Worm (Caenorhabditis elegans) whole organism, L1 larva: ENCODE results near the gene F53A2.9.

Source experiments
- C04F5.9 ChIP-seq: sonication (generic microtip); optimal IDR thresholded peaks from 2 replicates; lab custom pipeline; 2016; ENCODE audit warnings: missing genetic modification characterization, missing compliant biosample characterization
- C16A3.4 ChIP-seq: fragments of 150-350 bp; optimal IDR thresholded peaks from 2 replicates; lab custom pipeline; 2014; ENCODE audit warnings: missing biosample characterization, missing genetic modification characterization
- F16B12.6 ChIP-seq: fragments of 150-350 bp; optimal IDR thresholded peaks from 2 replicates; lab custom pipeline; 2014; ENCODE audit warnings: missing biosample characterization, missing genetic modification characterization
- Y116A8C.19 ChIP-seq: sonication (generic microtip); optimal IDR thresholded peaks from 2 replicates; lab custom pipeline; 2016; ENCODE audit warnings: missing compliant biosample characterization, missing genetic modification characterization, borderline replicate concordance
- aha-1 ChIP-seq: fragments of 150-350 bp; optimal IDR thresholded peaks from 2 replicates; lab custom pipeline; 2014; ENCODE audit warnings: missing biosample characterization, missing genetic modification characterization
- aly-2 ChIP-seq: fragments of 150-350 bp; optimal IDR thresholded peaks from 2 replicates; lab custom pipeline; 2014; ENCODE audit warnings: missing biosample characterization, missing genetic modification characterization
- ama-1 ChIP-seq: fragments of 150-350 bp; optimal IDR thresholded peaks from 2 replicates; lab custom pipeline; 2014
- blmp-1 ChIP-seq: fragments of 150-350 bp; optimal IDR thresholded peaks from 2 replicates; lab custom pipeline; 2014; ENCODE audit warnings: missing biosample characterization, missing genetic modification characterization
- ceh-63 ChIP-seq: fragments of 200-800 bp; sonication (Bioruptor generic); optimal IDR thresholded peaks from 2 replicates; lab custom pipeline; 2018; ENCODE audit warnings: mild to moderate bottlenecking, missing genetic modification characterization, missing compliant biosample characterization
- ceh-90 ChIP-seq: sonication (generic microtip); optimal IDR thresholded peaks from 2 replicates; lab custom pipeline; 2016; ENCODE audit warnings: missing genetic modification characterization, missing compliant biosample characterization
- ces-1 ChIP-seq: fragments of 150-350 bp; optimal IDR thresholded peaks from 2 replicates; lab custom pipeline; 2014; ENCODE audit warnings: missing biosample characterization, missing genetic modification reagents, missing genetic modification characterization
- dpl-1 ChIP-seq, 3 experiments: fragments of 150-350 bp in 2 of 3; sonication (generic microtip) in 1 of 3; optimal IDR thresholded peaks; 2 replicates each; lab custom pipeline; 2014 to 2017; ENCODE audit warnings: missing biosample characterization in 3 of 3, missing genetic modification characterization in 3 of 3, missing genetic modification reagents in 3 of 3
- efl-1 ChIP-seq, 4 experiments: fragments of 150-350 bp; optimal IDR thresholded peaks in 3 of 4; peaks in 1 of 4; 1 replicate in 1 of 4; 2 replicates in 3 of 4; lab custom pipeline; 2014; ENCODE audit warnings: missing biosample characterization in 2 of 4, missing genetic modification characterization in 2 of 4, missing genetic modification reagents in 2 of 4
- egl-27 ChIP-seq, 2 experiments: fragments of 150-350 bp in 1 of 2; sonication (generic microtip); optimal IDR thresholded peaks; 3 replicates each; lab custom pipeline; 2017 to 2018; ENCODE audit warnings: missing biosample characterization in 2 of 2, missing genetic modification characterization in 2 of 2, missing genetic modification reagents in 2 of 2
- elt-2 ChIP-seq: sonication (generic microtip); optimal IDR thresholded peaks from 2 replicates; lab custom pipeline; 2016; ENCODE audit warnings: missing genetic modification characterization, mild to moderate bottlenecking, inconsistent platforms, missing compliant biosample characterization, missing genetic modification reagents
- fkh-10 ChIP-seq: sonication (generic microtip); optimal IDR thresholded peaks from 2 replicates; lab custom pipeline; 2017; ENCODE audit warnings: missing biosample characterization, missing genetic modification reagents, missing genetic modification characterization
- hlh-4 ChIP-seq: sonication (generic microtip); optimal IDR thresholded peaks from 2 replicates; lab custom pipeline; 2016; ENCODE audit warnings: mild to moderate bottlenecking, missing genetic modification characterization, missing compliant biosample characterization
- hpl-2 ChIP-seq: fragments of 150-350 bp; optimal IDR thresholded peaks from 2 replicates; lab custom pipeline; 2014; ENCODE audit warnings: missing biosample characterization, missing genetic modification reagents, missing genetic modification characterization
- irx-1 ChIP-seq: sonication (generic microtip); optimal IDR thresholded peaks from 2 replicates; lab custom pipeline; 2016; ENCODE audit warnings: missing genetic modification characterization, missing compliant biosample characterization
- jun-1 ChIP-seq: fragments of 150-350 bp; optimal IDR thresholded peaks from 2 replicates; lab custom pipeline; 2014; ENCODE audit warnings: missing biosample characterization, missing genetic modification reagents, missing genetic modification characterization
- lin-14 ChIP-seq: fragments of 200-800 bp; sonication (Bioruptor generic); optimal IDR thresholded peaks from 2 replicates; lab custom pipeline; 2018; ENCODE audit warnings: mild to moderate bottlenecking, missing genetic modification characterization, moderate library complexity, missing compliant biosample characterization
- lir-3 ChIP-seq: sonication (generic microtip); optimal IDR thresholded peaks from 2 replicates; lab custom pipeline; 2016; ENCODE audit warnings: mild to moderate bottlenecking, missing genetic modification characterization, moderate library complexity, missing compliant biosample characterization; ENCODE audit not compliant: poor library complexity
- mdl-1 ChIP-seq, 2 experiments: fragments of 150-350 bp; optimal IDR thresholded peaks; 2 replicates each; lab custom pipeline; 2014 to 2017; ENCODE audit warnings: missing biosample characterization in 2 of 2, missing genetic modification characterization in 2 of 2, inconsistent platforms in 1 of 2
- mef-2 ChIP-seq: fragments of 150-350 bp; optimal IDR thresholded peaks from 2 replicates; lab custom pipeline; 2014; ENCODE audit warnings: missing biosample characterization, missing genetic modification characterization
- nhr-11 ChIP-seq: fragments of 150-350 bp; optimal IDR thresholded peaks from 2 replicates; lab custom pipeline; 2014; ENCODE audit warnings: missing biosample characterization, missing genetic modification characterization
- nhr-12 ChIP-seq: sonication (generic microtip); optimal IDR thresholded peaks from 2 replicates; lab custom pipeline; 2017; ENCODE audit warnings: missing biosample characterization, missing genetic modification characterization
- nhr-28 ChIP-seq: fragments of 150-350 bp; optimal IDR thresholded peaks from 2 replicates; lab custom pipeline; 2014; ENCODE audit warnings: missing biosample characterization, missing genetic modification characterization
- nhr-47 ChIP-seq: sonication (generic microtip); optimal IDR thresholded peaks from 2 replicates; lab custom pipeline; 2016; ENCODE audit warnings: mild to moderate bottlenecking, missing genetic modification characterization, moderate library complexity, missing compliant biosample characterization
- nhr-71 ChIP-seq: sonication (generic microtip); optimal IDR thresholded peaks from 2 replicates; lab custom pipeline; 2016; ENCODE audit warnings: mild to moderate bottlenecking, missing genetic modification characterization, moderate library complexity, missing compliant biosample characterization
- nhr-85 ChIP-seq: sonication (generic microtip); peaks from one replicate; lab custom pipeline; 2016; ENCODE audit warnings: missing genetic modification characterization, inconsistent platforms, missing compliant biosample characterization
- pag-3 ChIP-seq: sonication (generic microtip); optimal IDR thresholded peaks from 2 replicates; lab custom pipeline; 2017; ENCODE audit warnings: missing genetic modification characterization, mild to moderate bottlenecking, missing compliant biosample characterization, antibody characterized with exemption, borderline replicate concordance; ENCODE audit not compliant: insufficient read depth
- pax-3 ChIP-seq: fragments of 200-800 bp; sonication (Bioruptor generic); optimal IDR thresholded peaks from 2 replicates; lab custom pipeline; 2018; ENCODE audit warnings: mild to moderate bottlenecking, missing genetic modification characterization, moderate library complexity, missing compliant biosample characterization
- pqm-1 ChIP-seq: sonication (generic microtip); optimal IDR thresholded peaks from 3 replicates; lab custom pipeline; 2017; ENCODE audit warnings: missing biosample characterization, missing genetic modification characterization
- rnt-1 ChIP-seq: sonication (generic microtip); optimal IDR thresholded peaks from 2 replicates; lab custom pipeline; 2016; ENCODE audit warnings: mild to moderate bottlenecking, missing genetic modification characterization, moderate library complexity, missing compliant biosample characterization
- skn-1 ChIP-seq: fragments of 150-350 bp; optimal IDR thresholded peaks from 2 replicates; lab custom pipeline; 2014; ENCODE audit warnings: missing biosample characterization, missing genetic modification characterization
- snpc-4 ChIP-seq: fragments of 150-350 bp; optimal IDR thresholded peaks from 2 replicates; lab custom pipeline; 2014; ENCODE audit warnings: missing biosample characterization, missing genetic modification characterization
- snu-23 ChIP-seq: sonication (generic microtip); optimal IDR thresholded peaks from 2 replicates; lab custom pipeline; 2016; ENCODE audit warnings: missing genetic modification characterization, missing compliant biosample characterization
- sox-4 ChIP-seq: sonication (generic microtip); optimal IDR thresholded peaks from 2 replicates; lab custom pipeline; 2016; ENCODE audit warnings: missing genetic modification characterization, missing compliant biosample characterization
- tlp-1 ChIP-seq: fragments of 150-350 bp; optimal IDR thresholded peaks from 2 replicates; lab custom pipeline; 2014; ENCODE audit warnings: missing biosample characterization, missing genetic modification characterization
- unc-130 ChIP-seq: fragments of 150-350 bp; optimal IDR thresholded peaks from 2 replicates; lab custom pipeline; 2017; ENCODE audit warnings: missing biosample characterization, missing genetic modification characterization, inconsistent platforms
- unc-62 ChIP-seq: fragments of 150-350 bp; optimal IDR thresholded peaks from 2 replicates; lab custom pipeline; 2014; ENCODE audit warnings: missing biosample characterization, missing genetic modification reagents, missing genetic modification characterization
- unc-86 ChIP-seq: sonication (generic microtip); optimal IDR thresholded peaks from 2 replicates; lab custom pipeline; 2016; ENCODE audit warnings: missing genetic modification characterization, missing compliant biosample characterization
- zag-1 ChIP-seq: fragments of 150-350 bp; optimal IDR thresholded peaks from 2 replicates; lab custom pipeline; 2014; ENCODE audit warnings: missing biosample characterization, missing genetic modification characterization
- ztf-11 ChIP-seq, 2 experiments: sonication (generic microtip); optimal IDR thresholded peaks; 2 replicates each; lab custom pipeline; 2016 to 2017; ENCODE audit warnings: missing genetic modification characterization in 2 of 2, missing biosample characterization in 1 of 2, missing compliant biosample characterization in 1 of 2

The F53A2.9 gene

ce11 chrIII:13381684-13382083 lies 22.5 kb upstream of the F53A2.9 start:
- TF ChIP-seq lin-14 (peak; percentile 31), aha-1 (tag; lab: Kevin White, UChicago) (no peak), blmp-1 (tag; lab: Kevin White, UChicago) (peak; percentile 76)

ce11 chrIII:13380881-13381280 lies 21.7 kb upstream of the F53A2.9 start:
- TF ChIP-seq elt-2 (tag; lab: Kevin White, UChicago) (no peak), ceh-90 (tag; lab: Kevin White, UChicago) (no peak), lin-14 (peak; percentile 12), jun-1 (tag; lab: Kevin White, UChicago) (no peak), nhr-85 (tag; lab: Kevin White, UChicago) (peak; percentile 84), pax-3 (tag; lab: Kevin White, UChicago) (no peak), nhr-71 (tag; lab: Kevin White, UChicago) (peak; percentile 2)
- TF ChIP-seq, all 84 proteins: peak for 3

- no peak for TF ChIP-seq tlp-1 (tag; lab: Kevin White, UChicago)
- TF ChIP-seq nhr-47 (tag; lab: Kevin White, UChicago): no peak
- no peak for TF ChIP-seq nhr-11 (tag; lab: Kevin White, UChicago)
- TF ChIP-seq lir-3 (tag; lab: Kevin White, UChicago): no peak
- TF ChIP-seq ceh-63: no peak
- no peak for TF ChIP-seq irx-1
- no peak for TF ChIP-seq skn-1 (tag; lab: Kevin White, UChicago)
- no peak for TF ChIP-seq mef-2 (tag; lab: Kevin White, UChicago)
- TF ChIP-seq ama-1 (lab: Kevin White, UChicago): no peak
- TF ChIP-seq F16B12.6 (tag; lab: Kevin White, UChicago): no peak
- TF ChIP-seq snpc-4 (tag; lab: Kevin White, UChicago): no peak
- TF ChIP-seq zag-1 (tag; lab: Kevin White, UChicago): no peak
- TF ChIP-seq sox-4: no peak
- TF ChIP-seq mdl-1 (tag; optimal IDR thresholded peaks at IDR 0.05; lab: Kevin White, UChicago): no peak
- no peak for TF ChIP-seq egl-27 (tag; optimal IDR thresholded peaks at IDR 0.05; lab: Kevin White, UChicago)
Observed at ce11 chrIII:13380196-13380595, 21.0 kb upstream of the F53A2.9 start, which contains the start of gene T03F6.6. TSS of gene T03F6.6 (minus strand) at chrIII:13380296.

- no peak for TF ChIP-seq efl-1 (optimal IDR thresholded peaks at IDR 0.05; lab: Kevin White, UChicago)
- peak in 1 of 2 experiments; percentile 21 for TF ChIP-seq efl-1 (GFP tag; optimal IDR thresholded peaks at IDR 0.05 in 1 of 2; lab: Kevin White, UChicago)
- TF ChIP-seq unc-62 (GFP tag; lab: Kevin White, UChicago): no peak
Observed at ce11 chrIII:13378242-13378641, 19.1 kb upstream of the F53A2.9 start, which contains the start of gene T03F6.10. TSS of gene T03F6.10 (minus strand) at chrIII:13378342.

- no peak for TF ChIP-seq ama-1 (lab: Kevin White, UChicago)
- no peak for TF ChIP-seq fkh-10 (GFP tag; lab: Kevin White, UChicago)
- peak; percentile 31 for TF ChIP-seq nhr-47 (tag; lab: Kevin White, UChicago)
- no peak for TF ChIP-seq unc-130
- TF ChIP-seq mef-2 (tag; lab: Kevin White, UChicago): no peak
- no peak for TF ChIP-seq pax-3 (tag; lab: Kevin White, UChicago)
- TF ChIP-seq sox-4: no peak
- TF ChIP-seq C04F5.9 (tag; lab: Kevin White, UChicago): no peak
- peak; percentile 4 for TF ChIP-seq F16B12.6 (tag; lab: Kevin White, UChicago)
- TF ChIP-seq nhr-71 (tag; lab: Kevin White, UChicago): peak; percentile 70
- no peak for TF ChIP-seq ces-1 (GFP tag; lab: Kevin White, UChicago)
- no peak for TF ChIP-seq lir-3 (tag; lab: Kevin White, UChicago)
- no peak for TF ChIP-seq egl-27 (tag; optimal IDR thresholded peaks at IDR 0.05; lab: Kevin White, UChicago)
- peak; percentile 33 for TF ChIP-seq unc-86 (tag; lab: Kevin White, UChicago)
- no peak for TF ChIP-seq C16A3.4 (tag; lab: Kevin White, UChicago)
- TF ChIP-seq pag-3 (tag; lab: Kevin White, UChicago): no peak
- no peak for TF ChIP-seq Y116A8C.19 (tag; lab: Kevin White, UChicago)
- no peak for TF ChIP-seq hlh-4
- peak; percentile 66 for TF ChIP-seq skn-1 (tag; lab: Kevin White, UChicago)
- no peak for TF ChIP-seq rnt-1 (tag; lab: Kevin White, UChicago)
- no peak for TF ChIP-seq hpl-2 (GFP tag; lab: Kevin White, UChicago)
- peak; percentile 9 for TF ChIP-seq pqm-1 (tag; lab: Kevin White, UChicago)
- TF ChIP-seq aly-2 (tag; lab: Kevin White, UChicago): no peak
- TF ChIP-seq dpl-1 (GFP tag; optimal IDR thresholded peaks at IDR 0.05; lab: Kevin White, UChicago): peak in 2 of 3 experiments; percentile 16 to 30
- no peak for TF ChIP-seq nhr-12 (tag; lab: Kevin White, UChicago)
- peak in 1 of 2 experiments; percentile 18 for TF ChIP-seq ztf-11 (tag; optimal IDR thresholded peaks at IDR 0.05; lab: Kevin White, UChicago)
- TF ChIP-seq nhr-28 (tag; lab: Kevin White, UChicago): no peak
- peak; percentile 77 for TF ChIP-seq snu-23 (GFP tag; lab: Kevin White, UChicago)
Observed at ce11 chrIII:13377249-13377648, 18.1 kb upstream of the F53A2.9 start.
